Fruit fly (Drosophila melanogaster) whole organism, embryonic: ENCODE results near the gene CG7320.

Source experiments
- Atf3 ChIP-seq: fragments of 200-800 bp; sonication (Bioruptor generic); optimal IDR thresholded peaks from 3 replicates; lab custom pipeline; 2016; ENCODE audit warnings: missing biosample characterization, missing genetic modification characterization
- CG10431 ChIP-seq: fragments of 200-800 bp; sonication (Bioruptor generic); optimal IDR thresholded peaks from 3 replicates; lab custom pipeline; 2018; ENCODE audit warnings: missing biosample characterization, mild to moderate bottlenecking, missing genetic modification characterization
- CG12071 ChIP-seq: fragments of 200-800 bp; sonication (Bioruptor generic); optimal IDR thresholded peaks from 3 replicates; lab custom pipeline; 2018; ENCODE audit warnings: missing biosample characterization, mild to moderate bottlenecking, missing genetic modification characterization
- CG13123 ChIP-seq: fragments of 200-800 bp; sonication (Bioruptor generic); optimal IDR thresholded peaks from 2 replicates; lab custom pipeline; 2016; ENCODE audit warnings: missing biosample characterization, missing genetic modification characterization
- CG13624 ChIP-seq: fragments of 200-800 bp; sonication (Bioruptor generic); optimal IDR thresholded peaks from 2 replicates; lab custom pipeline; 2016; ENCODE audit warnings: missing biosample characterization, missing genetic modification characterization
- CG14710 ChIP-seq: fragments of 200-800 bp; sonication (Bioruptor generic); optimal IDR thresholded peaks from 3 replicates; lab custom pipeline; 2019; ENCODE audit warnings: missing biosample characterization, mild to moderate bottlenecking, missing genetic modification characterization, moderate library complexity
- CG14860 ChIP-seq: fragments of 200-800 bp; sonication (Bioruptor generic); IDR thresholded peaks from 3 replicates; pipeline ENCODE4 v1.3.6; 2022; ENCODE audit warnings: missing biosample characterization, missing genetic modification characterization; ENCODE audit not compliant: partially characterized antibody
- CG1603 ChIP-seq: fragments of 200-800 bp; sonication (Bioruptor generic); optimal IDR thresholded peaks from 2 replicates; lab custom pipeline; 2019; ENCODE audit warnings: missing biosample characterization, mild to moderate bottlenecking, missing genetic modification characterization, moderate library complexity
- CG1647 ChIP-seq: fragments of 200-800 bp; sonication (Bioruptor generic); optimal IDR thresholded peaks from 3 replicates; lab custom pipeline; 2016; ENCODE audit warnings: missing biosample characterization, missing genetic modification characterization
- CG17186 ChIP-seq: fragments of 200-800 bp; sonication (Bioruptor generic); optimal IDR thresholded peaks from 3 replicates; lab custom pipeline; 2017; ENCODE audit warnings: missing biosample characterization, missing genetic modification reagents, missing genetic modification characterization
- CG17385 ChIP-seq: fragments of 200-800 bp; sonication (Bioruptor generic); optimal IDR thresholded peaks from 3 replicates; lab custom pipeline; 2018; ENCODE audit warnings: missing biosample characterization, mild to moderate bottlenecking, missing genetic modification characterization
- CG1832 ChIP-seq: fragments of 200-800 bp; sonication (Bioruptor generic); optimal IDR thresholded peaks from 2 replicates; lab custom pipeline; 2017; ENCODE audit warnings: missing biosample characterization, mild to moderate bottlenecking, missing genetic modification characterization, inconsistent platforms
- CG30020 ChIP-seq: fragments of 200-800 bp; optimal IDR thresholded peaks from 2 replicates; lab custom pipeline; 2019; ENCODE audit warnings: missing biosample characterization, mild to moderate bottlenecking, missing genetic modification characterization, moderate library complexity
- CG30403 ChIP-seq: fragments of 200-800 bp; sonication (Bioruptor generic); optimal IDR thresholded peaks from 3 replicates; lab custom pipeline; 2016; ENCODE audit warnings: missing biosample characterization, missing genetic modification characterization
- CG4820 ChIP-seq: fragments of 200-800 bp; sonication (Bioruptor generic); optimal IDR thresholded peaks from 3 replicates; lab custom pipeline; 2016; ENCODE audit warnings: missing biosample characterization, missing genetic modification characterization
- CG6765 ChIP-seq: fragments of 200-800 bp; sonication (Bioruptor generic); optimal IDR thresholded peaks from 3 replicates; lab custom pipeline; 2017; ENCODE audit warnings: missing biosample characterization, mild to moderate bottlenecking, missing genetic modification characterization
- CG8944 ChIP-seq: fragments of 200-800 bp; sonication (Bioruptor generic); optimal IDR thresholded peaks from 3 replicates; lab custom pipeline; 2016; ENCODE audit warnings: missing biosample characterization, missing genetic modification characterization
- Ets97D ChIP-seq: fragments of 200-800 bp; sonication (Bioruptor generic); optimal IDR thresholded peaks from 3 replicates; lab custom pipeline; 2016; ENCODE audit warnings: missing biosample characterization, missing genetic modification characterization
- Fer1 ChIP-seq: fragments of 200-800 bp; sonication (Bioruptor generic); optimal IDR thresholded peaks from 2 replicates; lab custom pipeline; 2017; ENCODE audit warnings: missing biosample characterization, mild to moderate bottlenecking, missing genetic modification characterization
- H2.0 ChIP-seq: fragments of 200-800 bp; sonication (Bioruptor generic); IDR thresholded peaks from 2 replicates; pipeline ENCODE4 v1.3.6; 2022; ENCODE audit warnings: missing biosample characterization, missing genetic modification characterization
- HLH54F ChIP-seq: fragments of 200-800 bp; sonication (Bioruptor generic); optimal IDR thresholded peaks from 3 replicates; lab custom pipeline; 2016; ENCODE audit warnings: missing biosample characterization, missing genetic modification characterization
- Hand ChIP-seq: fragments of 200-800 bp; sonication (Bioruptor generic); optimal IDR thresholded peaks from 2 replicates; lab custom pipeline; 2017; ENCODE audit warnings: mild to moderate bottlenecking, missing biosample characterization, missing genetic modification reagents, missing genetic modification characterization
- Hmx ChIP-seq: fragments of 200-800 bp; sonication (Bioruptor generic); optimal IDR thresholded peaks from 2 replicates; lab custom pipeline; 2016; ENCODE audit warnings: missing biosample characterization, missing genetic modification characterization
- Hr39 ChIP-seq: fragments of >200 bp; optimal IDR thresholded peaks from 2 replicates; lab custom pipeline; 2017
- Lhr ChIP-seq: fragments of 200-800 bp; sonication (Bioruptor generic); optimal IDR thresholded peaks from 3 replicates; lab custom pipeline; 2017; ENCODE audit warnings: mild to moderate bottlenecking, missing biosample characterization, missing genetic modification reagents, missing genetic modification characterization
- NC2α ChIP-seq: fragments of 200-800 bp; sonication (Bioruptor generic); optimal IDR thresholded peaks from 2 replicates; lab custom pipeline; 2016; ENCODE audit warnings: missing biosample characterization, missing genetic modification characterization
- Nf-YA ChIP-seq: fragments of 200-800 bp; sonication (Bioruptor generic); IDR thresholded peaks from 2 replicates; pipeline ENCODE4 v1.3.6; 2022; ENCODE audit warnings: missing biosample characterization, missing genetic modification characterization
- Optix ChIP-seq: fragments of 200-800 bp; sonication (Bioruptor generic); IDR thresholded peaks from 3 replicates; pipeline ENCODE4 v1.3.6; 2022; ENCODE audit warnings: missing biosample characterization, missing genetic modification characterization
- Six4 ChIP-seq: fragments of 200-800 bp; sonication (Bioruptor generic); optimal IDR thresholded peaks from 2 replicates; lab custom pipeline; 2016; ENCODE audit warnings: missing biosample characterization, missing genetic modification characterization
- Xrp1 ChIP-seq: fragments of 200-800 bp; sonication (Bioruptor generic); IDR thresholded peaks from 2 replicates; pipeline ENCODE4 v1.3.6; 2022; ENCODE audit warnings: missing biosample characterization, missing genetic modification characterization
- YL-1 ChIP-seq: fragments of 200-800 bp; sonication (Bioruptor generic); optimal IDR thresholded peaks from 3 replicates; lab custom pipeline; 2017; ENCODE audit warnings: missing biosample characterization, mild to moderate bottlenecking, missing genetic modification characterization
- ac ChIP-seq: fragments of 200-800 bp; sonication (Bioruptor generic); optimal IDR thresholded peaks from 3 replicates; lab custom pipeline; 2017; ENCODE audit warnings: missing biosample characterization, mild to moderate bottlenecking, missing genetic modification characterization
- cas ChIP-seq: fragments of 200-800 bp; sonication (Bioruptor generic); IDR thresholded peaks from 2 replicates; pipeline ENCODE4 v1.3.6; 2022; ENCODE audit warnings: missing biosample characterization, missing genetic modification characterization
- cato ChIP-seq: fragments of 200-800 bp; sonication (Bioruptor generic); optimal IDR thresholded peaks from 2 replicates; lab custom pipeline; 2016; ENCODE audit warnings: missing biosample characterization, missing genetic modification characterization, borderline replicate concordance
- croc ChIP-seq: fragments of 200-800 bp; sonication (Bioruptor generic); conservative IDR thresholded peaks from 3 replicates; pipeline ENCODE4 v1.3.6; 2022; ENCODE audit warnings: missing biosample characterization, missing genetic modification characterization
- dm ChIP-seq: fragments of 200-800 bp; sonication (Bioruptor generic); optimal IDR thresholded peaks from 3 replicates; lab custom pipeline; 2016; ENCODE audit warnings: missing biosample characterization, missing genetic modification characterization
- dysf ChIP-seq: fragments of 200-800 bp; sonication (Bioruptor generic); IDR thresholded peaks from 3 replicates; pipeline ENCODE4 v1.3.6; 2022; ENCODE audit warnings: missing biosample characterization, missing genetic modification characterization
- ems ChIP-seq: fragments of 200-800 bp; sonication (Bioruptor generic); optimal IDR thresholded peaks from 3 replicates; lab custom pipeline; 2016; ENCODE audit warnings: missing biosample characterization, missing genetic modification characterization
- en ChIP-seq: fragments of 200-800 bp; sonication (Bioruptor generic); optimal IDR thresholded peaks from 2 replicates; lab custom pipeline; 2016; ENCODE audit warnings: missing biosample characterization, missing genetic modification characterization
- fd3F ChIP-seq: fragments of 200-800 bp; sonication (Bioruptor generic); optimal IDR thresholded peaks from 2 replicates; lab custom pipeline; 2018; ENCODE audit warnings: missing biosample characterization, mild to moderate bottlenecking, missing genetic modification characterization, moderate library complexity
- ham ChIP-seq: fragments of 200-800 bp; sonication (Bioruptor generic); IDR thresholded peaks from 2 replicates; pipeline ENCODE4 v1.3.6; 2022; ENCODE audit warnings: missing biosample characterization, missing genetic modification characterization
- jigr1 ChIP-seq: fragments of 200-800 bp; sonication (Bioruptor generic); IDR thresholded peaks from 3 replicates; pipeline ENCODE4 v1.3.6; 2022; ENCODE audit warnings: missing biosample characterization, missing genetic modification characterization
- ken ChIP-seq: fragments of 200-800 bp; sonication (Bioruptor generic); IDR thresholded peaks from 3 replicates; pipeline ENCODE4 v1.3.6; 2022; ENCODE audit warnings: missing biosample characterization, missing genetic modification characterization
- kni ChIP-seq: fragments of 200-800 bp; sonication (Bioruptor generic); optimal IDR thresholded peaks from 3 replicates; lab custom pipeline; 2017; ENCODE audit warnings: mild to moderate bottlenecking, missing biosample characterization, missing genetic modification reagents, missing genetic modification characterization
- ranshi ChIP-seq: fragments of 200-800 bp; sonication (Bioruptor generic); IDR thresholded peaks from 2 replicates; pipeline ENCODE4 v1.3.6; 2022; ENCODE audit warnings: missing biosample characterization, missing genetic modification characterization
- slp2 ChIP-seq: fragments of 200-800 bp; sonication (Bioruptor generic); optimal IDR thresholded peaks from 2 replicates; lab custom pipeline; 2016; ENCODE audit warnings: missing biosample characterization, missing genetic modification characterization
- ssp ChIP-seq: fragments of 200-800 bp; sonication (Bioruptor generic); IDR thresholded peaks from 2 replicates; pipeline ENCODE4 v1.3.6; 2022; ENCODE audit warnings: missing biosample characterization, missing genetic modification characterization
- stwl ChIP-seq: fragments of 200-800 bp; sonication (Bioruptor generic); optimal IDR thresholded peaks from 3 replicates; lab custom pipeline; 2018; ENCODE audit warnings: missing biosample characterization, mild to moderate bottlenecking, missing genetic modification characterization, moderate library complexity
- sug ChIP-seq: fragments of 200-800 bp; optimal IDR thresholded peaks from 2 replicates; lab custom pipeline; 2019; ENCODE audit warnings: missing biosample characterization, mild to moderate bottlenecking, missing genetic modification characterization, moderate library complexity
- tgo ChIP-seq: fragments of 200-800 bp; sonication (Bioruptor generic); IDR thresholded peaks from 3 replicates; pipeline ENCODE4 v1.3.6; 2022; ENCODE audit warnings: missing biosample characterization, missing genetic modification characterization
- tio ChIP-seq: fragments of 200-800 bp; sonication (Bioruptor generic); optimal IDR thresholded peaks from 2 replicates; lab custom pipeline; 2017; ENCODE audit warnings: missing biosample characterization, missing genetic modification characterization, inconsistent platforms
- usp ChIP-seq: fragments of >200 bp; optimal IDR thresholded peaks from 2 replicates; lab custom pipeline; 2017; ENCODE audit warnings: missing biosample characterization, missing genetic modification characterization
- zfh1 ChIP-seq: fragments of 200-800 bp; sonication (Bioruptor generic); IDR thresholded peaks from 3 replicates; pipeline ENCODE4 v1.3.6; 2022; ENCODE audit warnings: missing biosample characterization, missing genetic modification characterization

Gene CG7320

dm6 chr3L:18250652-18251051, 49.4 kb downstream of the CG7320 start (continued):
- TF ChIP-seq ac (GFP tag; lab: Kevin White, UChicago) (no peak), slp2 (GFP tag; lab: Kevin White, UChicago) (no peak), ken (GFP tag; lab: Robert Waterston, UW) (peak; percentile 58; the same call in 1 of the 3 replicates), Six4 (peak; percentile 55), Nf-YA (no peak), dysf (peak; percentile 58; the same call in 1 of the 3 replicates), cas (no peak), Xrp1 (peak; percentile 92), CG1647 (no peak), CG1603 (tag; lab: Kevin White, UChicago) (peak; percentile 54), cato (GFP tag; lab: Kevin White, UChicago) (no peak), sug (tag; lab: Kevin White, UChicago) (no peak), ems (GFP tag; lab: Kevin White, UChicago) (no peak), YL-1 (GFP tag; lab: Kevin White, UChicago) (no peak), CG10431 (GFP tag; lab: Kevin White, UChicago) (peak; percentile 10), CG17186 (GFP tag; lab: Kevin White, UChicago) (no peak), CG6765 (GFP tag; lab: Kevin White, UChicago) (no peak), ssp (GFP tag; lab: Robert Waterston, UW) (peak; percentile 57; the same call in 1 of the 2 replicates), fd3F (no peak), CG13123 (GFP tag; lab: Kevin White, UChicago) (no peak), Lhr (GFP tag; lab: Kevin White, UChicago) (peak; percentile 13), CG30020 (tag; lab: Kevin White, UChicago) (no peak), Optix (no peak), Hmx (no peak), ranshi (GFP tag; lab: Robert Waterston, UW) (0 out of 2 replicates have a peak, but pooled peaks have one; percentile 68), CG12071 (GFP tag; lab: Kevin White, UChicago) (no peak), CG14860 (GFP tag; lab: Robert Waterston, UW) (no peak), CG8944 (no peak), ham (GFP tag; lab: Robert Waterston, UW) (no peak), CG1832 (no peak), Hand (GFP tag; lab: Kevin White, UChicago) (no peak), H2.0 (GFP tag; lab: Robert Waterston, UW) (peak; percentile 61), tgo (GFP tag; lab: Robert Waterston, UW) (peak; percentile 44; the same call in 1 of the 3 replicates), Fer1 (GFP tag; lab: Kevin White, UChicago) (no peak), CG17385 (GFP tag; lab: Kevin White, UChicago) (peak; percentile 55), usp (GFP tag; lab: Kevin White, UChicago) (no peak), CG13624 (GFP tag; lab: Kevin White, UChicago) (no peak), Ets97D (GFP tag; lab: Kevin White, UChicago) (no peak), dm (GFP tag; lab: Kevin White, UChicago) (no peak), jigr1 (no peak), tio (GFP tag; lab: Kevin White, UChicago) (no peak), CG4820 (peak; percentile 45), CG14710 (tag; lab: Kevin White, UChicago) (peak; percentile 78), CG30403 (GFP tag; lab: Kevin White, UChicago) (peak; percentile 22), stwl (tag; lab: Kevin White, UChicago) (peak; percentile 32), HLH54F (GFP tag; lab: Kevin White, UChicago) (no peak), en (no peak), Hr39 (no peak), croc (peak; percentile 79), zfh1 (GFP tag; lab: Robert Waterston, UW) (peak; percentile 87), NC2α (GFP tag; lab: Kevin White, UChicago) (no peak), Atf3 (no peak), kni (no peak)
